Fruit fly (Drosophila melanogaster): Measurements from ENCODE around the gene dop.

The dop gene

dm6 chr3L:15563058-15563850 lies 2.6 kb upstream of the dop start, which contains the start of the genes CG7739 and SCCRO (continued):
- no peak for TF ChIP-seq CG14965 (GFP tag; optimal IDR thresholded peaks at IDR 0.05; ENCODE audit: borderline replicate concordance)
- TF ChIP-seq Atf6 (GFP tag; IDR thresholded peaks at IDR 0.05), result peak; percentile 60; the same call in 1 of the 2 replicates
- TF ChIP-seq nerfin-2 (GFP tag; IDR thresholded peaks at IDR 0.05; ENCODE audit: partially characterized antibody), result no peak
- no peak for TF ChIP-seq dan (GFP tag; IDR thresholded peaks at IDR 0.05)
- TF ChIP-seq MBD-R2 (GFP tag; IDR thresholded peaks at IDR 0.05), result peak; percentile 77
- no peak for TF ChIP-seq Atf-2 (GFP tag; optimal IDR thresholded peaks at IDR 0.05)
- peak; percentile 61 for TF ChIP-seq CG7372 (GFP tag; IDR thresholded peaks at IDR 0.05)
- TF ChIP-seq CG12155 (GFP tag; optimal IDR thresholded peaks at IDR 0.05), result peak; percentile 46
- 0 out of 2 replicates have a peak, but pooled peaks have one; percentile 27 for TF ChIP-seq toy (GFP tag; IDR thresholded peaks at IDR 0.05)
- peak; percentile 70 for TF ChIP-seq sob (GFP tag; IDR thresholded peaks at IDR 0.05)
- peak; percentile 4 for TF ChIP-seq Sox100B (GFP tag; optimal IDR thresholded peaks at IDR 0.05)
- TF ChIP-seq fu2 (GFP tag; optimal IDR thresholded peaks at IDR 0.05), result peak; percentile 14
- TF ChIP-seq CG2116 (GFP tag; optimal IDR thresholded peaks at IDR 0.05), result peak; percentile 97
- peak; percentile 68 for TF ChIP-seq Drgx (GFP tag; IDR thresholded peaks at IDR 0.05)
- TF ChIP-seq CG1792 (GFP tag; optimal IDR thresholded peaks at IDR 0.05), result no peak
- TF ChIP-seq vvl (GFP tag; IDR thresholded peaks at IDR 0.05), result peak; percentile 82
- TF ChIP-seq h (optimal IDR thresholded peaks at IDR 0.05), result no peak
- no peak for TF ChIP-seq CG6254 (GFP tag; optimal IDR thresholded peaks at IDR 0.05)
- no peak for TF ChIP-seq slp2 (GFP tag; optimal IDR thresholded peaks at IDR 0.05)
- no peak for TF ChIP-seq MTF-1 (GFP tag; optimal IDR thresholded peaks at IDR 0.05; ENCODE audit: borderline replicate concordance)
- TF ChIP-seq Spps (tag; optimal IDR thresholded peaks at IDR 0.05), result no peak
- no peak for TF ChIP-seq sim (GFP tag; IDR thresholded peaks at IDR 0.05)
- peak; percentile 96 for TF ChIP-seq CG15073 (GFP tag; optimal IDR thresholded peaks at IDR 0.05)
- TF ChIP-seq corto (GFP tag; optimal IDR thresholded peaks at IDR 0.05), result peak; percentile 36
- TF ChIP-seq CG7745 (tag; optimal IDR thresholded peaks at IDR 0.05), result no peak
- TF ChIP-seq Chrac-16 (GFP tag; optimal IDR thresholded peaks at IDR 0.05), result peak; percentile 53
- no peak for TF ChIP-seq tio (GFP tag; optimal IDR thresholded peaks at IDR 0.05)
- TF ChIP-seq CG34224 (GFP tag; IDR thresholded peaks at IDR 0.05; ENCODE audit: partially characterized antibody), result peak; percentile 56; the same call in 1 of the 3 replicates
- no peak for TF ChIP-seq CG10959 (GFP tag; IDR thresholded peaks at IDR 0.05)
- peak; percentile 83 for TF ChIP-seq ssp (GFP tag; IDR thresholded peaks at IDR 0.05)
- TF ChIP-seq CG10462 (GFP tag; optimal IDR thresholded peaks at IDR 0.05), result no peak
- TF ChIP-seq CG17612 (GFP tag; IDR thresholded peaks at IDR 0.05), result 0 out of 2 replicates have a peak, but pooled peaks have one; percentile 27
- peak; percentile 66 for TF ChIP-seq Scr (GFP tag; IDR thresholded peaks at IDR 0.05; ENCODE audit: partially characterized antibody)
- peak; percentile 64 for TF ChIP-seq PHDP (tag; optimal IDR thresholded peaks at IDR 0.05)
- TF ChIP-seq Mrtf (GFP tag; IDR thresholded peaks at IDR 0.05), result no peak
- TF ChIP-seq CG33557 (GFP tag; optimal IDR thresholded peaks at IDR 0.05), result no peak
- TF ChIP-seq CG18599 (GFP tag; optimal IDR thresholded peaks at IDR 0.05), result peak; percentile 35
- TF ChIP-seq CG14441 (GFP tag; IDR thresholded peaks at IDR 0.05), result peak; percentile 71
- no peak for TF ChIP-seq sens-2 (GFP tag; IDR thresholded peaks at IDR 0.05)
- TF ChIP-seq Nf-YA (GFP tag; IDR thresholded peaks at IDR 0.05), result no peak
- no peak for TF ChIP-seq NK7.1 (GFP tag; optimal IDR thresholded peaks at IDR 0.05)
- no peak for TF ChIP-seq Eip74EF (GFP tag; optimal IDR thresholded peaks at IDR 0.05)
- peak; percentile 52 for TF ChIP-seq ems (GFP tag; optimal IDR thresholded peaks at IDR 0.05)
- peak; percentile 30 for TF ChIP-seq Ets97D (GFP tag; optimal IDR thresholded peaks at IDR 0.05)
- peak; percentile 93 for TF ChIP-seq CG3995 (GFP tag; optimal IDR thresholded peaks at IDR 0.05)
- TF ChIP-seq CG11247 (GFP tag; IDR thresholded peaks at IDR 0.05), result peak; percentile 56; the same call in 1 of the 2 replicates
- peak; percentile 83 for TF ChIP-seq gem (tag; optimal IDR thresholded peaks at IDR 0.05)
- TF ChIP-seq inv (GFP tag; IDR thresholded peaks at IDR 0.05; ENCODE audit: partially characterized antibody), result peak; percentile 52; the same call in 1 of the 2 replicates
- peak; percentile 83 for TF ChIP-seq Dref (GFP tag; IDR thresholded peaks at IDR 0.05)

Data from whole organism, embryonic.